Worm (Caenorhabditis elegans): ENCODE data around the gene srh-70.

- TF ChIP-seq him-1 (tag; optimal IDR thresholded peaks at IDR 0.05) (no peak), dao-5 (tag; optimal IDR thresholded peaks at IDR 0.05) (no peak)
Measured at ce11 chrII:12539395-12539794, 20.7 kb upstream of the srh-70 start.
